Fruit fly (Drosophila melanogaster): ENCODE measurements around the gene Pfdn4.

Pfdn4 gene

DNA sequence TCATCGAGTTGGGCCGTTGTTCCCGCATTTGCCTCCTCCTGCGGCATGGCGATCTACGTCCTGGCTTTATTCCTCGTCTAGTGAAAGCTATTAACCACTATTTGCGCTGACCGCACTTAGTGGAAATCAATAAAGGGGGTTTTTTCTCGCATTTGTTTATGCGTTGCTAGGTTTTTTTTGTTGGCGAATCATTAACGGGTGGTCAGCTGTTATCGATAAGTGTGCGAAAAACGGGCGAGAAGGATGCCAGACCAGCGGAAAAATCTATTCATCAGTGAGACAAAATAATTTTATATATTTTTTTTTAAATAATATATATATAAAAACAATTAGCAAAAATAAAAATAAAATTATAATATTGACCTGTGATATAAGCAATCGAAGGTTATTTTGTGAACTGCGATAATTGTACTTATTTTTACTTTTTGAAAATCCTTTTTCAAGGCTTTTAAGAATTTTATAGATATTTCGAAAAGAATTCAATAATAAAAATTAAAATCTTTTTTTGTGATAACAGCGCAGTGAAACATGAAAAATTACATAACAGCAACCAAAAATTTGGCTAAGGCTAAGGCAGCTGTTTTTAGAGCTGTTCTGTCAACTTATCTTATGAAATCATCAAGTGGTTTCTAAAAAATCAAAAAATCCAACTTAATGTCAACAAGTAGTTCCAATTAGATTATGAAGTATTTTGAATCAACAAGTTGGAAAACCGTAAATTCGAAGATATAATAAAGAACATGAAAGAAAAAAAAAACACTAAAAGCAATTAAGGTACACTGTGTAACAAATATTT is 8.4 kb downstream of the Pfdn4 start, which contains the start of gene Klp64D (continued):
- TF ChIP-seq CG8388 (GFP tag; optimal IDR thresholded peaks at IDR 0.05) (no peak), CG16779 (GFP tag; IDR thresholded peaks at IDR 0.05) (no peak), CG7786 (GFP tag; optimal IDR thresholded peaks at IDR 0.05) (no peak), Side (GFP tag; optimal IDR thresholded peaks at IDR 0.05) (no peak), CG10654 (GFP tag; optimal IDR thresholded peaks at IDR 0.05) (no peak), Nf-YC (tag; optimal IDR thresholded peaks at IDR 0.05) (peak; percentile 69), dmrt11E (tag; optimal IDR thresholded peaks at IDR 0.05) (peak; percentile 39), CG42726 (GFP tag; IDR thresholded peaks at IDR 0.05; ENCODE audit: partially characterized antibody) (no peak), so (GFP tag; IDR thresholded peaks at IDR 0.05) (no peak), her (GFP tag; optimal IDR thresholded peaks at IDR 0.05) (no peak), usp (GFP tag; optimal IDR thresholded peaks at IDR 0.05) (no peak), CG13296 (GFP tag; optimal IDR thresholded peaks at IDR 0.05) (no peak), da (GFP tag; optimal IDR thresholded peaks at IDR 0.05) (no peak), CG9727 (GFP tag; optimal IDR thresholded peaks at IDR 0.05) (no peak), CG31388 (GFP tag; optimal IDR thresholded peaks at IDR 0.05) (no peak), CG4360 (GFP tag; IDR thresholded peaks at IDR 0.05) (no peak), CG18764 (GFP tag; optimal IDR thresholded peaks at IDR 0.05) (no peak), jigr1 (GFP tag; IDR thresholded peaks at IDR 0.05) (no peak), CG11247 (GFP tag; IDR thresholded peaks at IDR 0.05) (no peak), CG34422 (GFP tag; IDR thresholded peaks at IDR 0.05) (no peak), CG18011 (GFP tag; optimal IDR thresholded peaks at IDR 0.05) (no peak), crol (GFP tag; IDR thresholded peaks at IDR 0.05) (no peak), Dad (GFP tag; optimal IDR thresholded peaks at IDR 0.05) (no peak), ham (GFP tag; IDR thresholded peaks at IDR 0.05) (no peak), Poxn (GFP tag; IDR thresholded peaks at IDR 0.05) (no peak), CG18619 (GFP tag; optimal IDR thresholded peaks at IDR 0.05) (no peak), lab (GFP tag; optimal IDR thresholded peaks at IDR 0.05) (peak; percentile 39), Ets97D (GFP tag; optimal IDR thresholded peaks at IDR 0.05) (no peak), CG4404 (GFP tag; IDR thresholded peaks at IDR 0.05) (no peak), gfzf (GFP tag; optimal IDR thresholded peaks at IDR 0.05) (no peak), CG4707 (GFP tag; optimal IDR thresholded peaks at IDR 0.05) (no peak), CG17802 (tag; optimal IDR thresholded peaks at IDR 0.05) (no peak), Meics (GFP tag; optimal IDR thresholded peaks at IDR 0.05) (peak; percentile 32), Asciz (GFP tag; optimal IDR thresholded peaks at IDR 0.05) (no peak), C15 (GFP tag; IDR thresholded peaks at IDR 0.05) (0 out of 3 replicates have a peak, but pooled peaks have one; percentile 26), Max (GFP tag; optimal IDR thresholded peaks at IDR 0.05) (no peak), CG15479 (GFP tag; optimal IDR thresholded peaks at IDR 0.05) (no peak), CG14667 (GFP tag; IDR thresholded peaks at IDR 0.05) (no peak), Med (GFP tag) (peak; percentile 70), ttk (GFP tag; IDR thresholded peaks at IDR 0.05) (no peak), psq (GFP tag; optimal IDR thresholded peaks at IDR 0.05) (no peak), onecut (GFP tag; IDR thresholded peaks at IDR 0.05) (peak; percentile 49), CG7271 (tag; optimal IDR thresholded peaks at IDR 0.05) (no peak), H2.0 (GFP tag; IDR thresholded peaks at IDR 0.05) (no peak), Doc2 (GFP tag; IDR thresholded peaks at IDR 0.05) (no peak), E2f2 (GFP tag; IDR thresholded peaks at IDR 0.05) (no peak), CG31441 (GFP tag; IDR thresholded peaks at IDR 0.05) (no peak), CG3726 (GFP tag; IDR thresholded peaks at IDR 0.05) (no peak), TFAM (GFP tag; optimal IDR thresholded peaks at IDR 0.05) (no peak), Sry-β (GFP tag; optimal IDR thresholded peaks at IDR 0.05) (no peak), Usf (GFP tag; optimal IDR thresholded peaks at IDR 0.05) (no peak)
